Worm (Caenorhabditis elegans) whole organism, L1 larva: Measurements from ENCODE around the gene Y75B8A.34.
A peak's percentile ranks its signal among the peaks of the same experiment; 100 is the strongest.

Experiments used
- C04F5.9 ChIP-seq: sonication (generic microtip); optimal IDR thresholded peaks from 2 replicates; lab custom pipeline; 2016; ENCODE audit warnings: missing genetic modification characterization, missing compliant biosample characterization
- C16A3.4 ChIP-seq: fragments of 150-350 bp; optimal IDR thresholded peaks from 2 replicates; lab custom pipeline; 2014; ENCODE audit warnings: missing biosample characterization, missing genetic modification characterization
- F16B12.6 ChIP-seq: fragments of 150-350 bp; optimal IDR thresholded peaks from 2 replicates; lab custom pipeline; 2014; ENCODE audit warnings: missing biosample characterization, missing genetic modification characterization
- Y116A8C.19 ChIP-seq: sonication (generic microtip); optimal IDR thresholded peaks from 2 replicates; lab custom pipeline; 2016; ENCODE audit warnings: missing compliant biosample characterization, missing genetic modification characterization, borderline replicate concordance
- aha-1 ChIP-seq: fragments of 150-350 bp; optimal IDR thresholded peaks from 2 replicates; lab custom pipeline; 2014; ENCODE audit warnings: missing biosample characterization, missing genetic modification characterization
- ceh-63 ChIP-seq: fragments of 200-800 bp; sonication (Bioruptor generic); optimal IDR thresholded peaks from 2 replicates; lab custom pipeline; 2018; ENCODE audit warnings: mild to moderate bottlenecking, missing genetic modification characterization, missing compliant biosample characterization
- ceh-82 ChIP-seq, 3 experiments: fragments of 150-350 bp in 1 of 3; sonication (generic microtip) in 2 of 3; optimal IDR thresholded peaks; 2 replicates each; lab custom pipeline; 2014 to 2017; ENCODE audit warnings: missing biosample characterization in 3 of 3, missing genetic modification characterization in 3 of 3
- efl-1 ChIP-seq, 4 experiments: fragments of 150-350 bp; optimal IDR thresholded peaks in 3 of 4; peaks in 1 of 4; 1 replicate in 1 of 4; 2 replicates in 3 of 4; lab custom pipeline; 2014; ENCODE audit warnings: missing biosample characterization in 2 of 4, missing genetic modification characterization in 2 of 4, missing genetic modification reagents in 2 of 4
- efl-3 ChIP-seq: fragments of 200-800 bp; sonication (Bioruptor generic); optimal IDR thresholded peaks from 2 replicates; lab custom pipeline; 2018; ENCODE audit warnings: mild to moderate bottlenecking, missing genetic modification characterization, missing compliant biosample characterization
- egl-13 ChIP-seq: sonication (generic microtip); optimal IDR thresholded peaks from 2 replicates; lab custom pipeline; 2016; ENCODE audit warnings: missing genotype, missing genetic modification reagents, missing genetic modification characterization, missing compliant biosample characterization
- egl-27 ChIP-seq, 2 experiments: fragments of 150-350 bp in 1 of 2; sonication (generic microtip); optimal IDR thresholded peaks; 3 replicates each; lab custom pipeline; 2017 to 2018; ENCODE audit warnings: missing biosample characterization in 2 of 2, missing genetic modification characterization in 2 of 2, missing genetic modification reagents in 2 of 2
- elt-2 ChIP-seq: sonication (generic microtip); optimal IDR thresholded peaks from 2 replicates; lab custom pipeline; 2016; ENCODE audit warnings: missing genetic modification characterization, mild to moderate bottlenecking, inconsistent platforms, missing compliant biosample characterization, missing genetic modification reagents
- elt-3 ChIP-seq, 6 experiments: fragments of 150-350 bp in 1 of 6; sonication (generic microtip); optimal IDR thresholded peaks; 2 replicates each; lab custom pipeline; 2017 to 2018; ENCODE audit warnings: missing biosample characterization in 6 of 6, missing genetic modification characterization in 6 of 6, inconsistent platforms in 1 of 6
- ets-5 ChIP-seq: fragments of 200-800 bp; sonication (Bioruptor generic); IDR thresholded peaks from 2 replicates; pipeline ENCODE4 v1.3.6; 2022; ENCODE audit warnings: missing genetic modification characterization, missing compliant biosample characterization
- fkh-10 ChIP-seq: sonication (generic microtip); optimal IDR thresholded peaks from 2 replicates; lab custom pipeline; 2017; ENCODE audit warnings: missing biosample characterization, missing genetic modification reagents, missing genetic modification characterization
- fkh-4 ChIP-seq: sonication (generic microtip); optimal IDR thresholded peaks from 2 replicates; lab custom pipeline; 2016; ENCODE audit warnings: missing compliant biosample characterization, missing genetic modification characterization, borderline replicate concordance
- fkh-8 ChIP-seq: sonication (generic microtip); optimal IDR thresholded peaks from 2 replicates; lab custom pipeline; 2016; ENCODE audit warnings: mild to moderate bottlenecking, missing genetic modification characterization, missing compliant biosample characterization
- grh-1 ChIP-seq: fragments of 200-800 bp; sonication (Bioruptor generic); IDR thresholded peaks from 2 replicates; pipeline ENCODE4 v1.3.6; 2022; ENCODE audit warnings: missing genetic modification reagents, missing genetic modification characterization, missing compliant biosample characterization
- hpl-2 ChIP-seq: fragments of 150-350 bp; optimal IDR thresholded peaks from 2 replicates; lab custom pipeline; 2014; ENCODE audit warnings: missing biosample characterization, missing genetic modification reagents, missing genetic modification characterization
- irx-1 ChIP-seq: sonication (generic microtip); optimal IDR thresholded peaks from 2 replicates; lab custom pipeline; 2016; ENCODE audit warnings: missing genetic modification characterization, missing compliant biosample characterization
- lin-13 ChIP-seq: fragments of 150-350 bp; optimal IDR thresholded peaks from 2 replicates; lab custom pipeline; 2014; ENCODE audit warnings: missing biosample characterization, missing genetic modification reagents, missing genetic modification characterization
- lin-39 ChIP-seq: fragments of 150-350 bp; optimal IDR thresholded peaks from 2 replicates; lab custom pipeline; 2014; ENCODE audit warnings: missing biosample characterization, missing genetic modification reagents, missing genetic modification characterization
- lsy-2 ChIP-seq, 2 experiments: fragments of 150-350 bp; optimal IDR thresholded peaks; 2 replicates each; lab custom pipeline; 2014; ENCODE audit warnings: missing biosample characterization in 2 of 2, missing genetic modification characterization in 2 of 2
- mab-9 ChIP-seq: fragments of 200-800 bp; sonication (Bioruptor generic); IDR thresholded peaks from 2 replicates; pipeline ENCODE4 v1.3.6; 2022; ENCODE audit warnings: missing genetic modification reagents, missing genetic modification characterization, missing compliant biosample characterization
- mep-1 ChIP-seq: fragments of 150-350 bp; optimal IDR thresholded peaks from 2 replicates; lab custom pipeline; 2014; ENCODE audit warnings: missing biosample characterization, missing genetic modification characterization
- nhr-12 ChIP-seq: sonication (generic microtip); optimal IDR thresholded peaks from 2 replicates; lab custom pipeline; 2017; ENCODE audit warnings: missing biosample characterization, missing genetic modification characterization
- nhr-20 ChIP-seq: sonication (generic microtip); optimal IDR thresholded peaks from 2 replicates; lab custom pipeline; 2016; ENCODE audit warnings: mild to moderate bottlenecking, missing genetic modification characterization, missing compliant biosample characterization
- nhr-47 ChIP-seq: sonication (generic microtip); optimal IDR thresholded peaks from 2 replicates; lab custom pipeline; 2016; ENCODE audit warnings: mild to moderate bottlenecking, missing genetic modification characterization, moderate library complexity, missing compliant biosample characterization
- nhr-71 ChIP-seq: sonication (generic microtip); optimal IDR thresholded peaks from 2 replicates; lab custom pipeline; 2016; ENCODE audit warnings: mild to moderate bottlenecking, missing genetic modification characterization, moderate library complexity, missing compliant biosample characterization
- nhr-76 ChIP-seq: sonication (generic microtip); optimal IDR thresholded peaks from 2 replicates; lab custom pipeline; 2017; ENCODE audit warnings: missing biosample characterization, missing genetic modification characterization
- nhr-77 ChIP-seq: fragments of 150-350 bp; optimal IDR thresholded peaks from 2 replicates; lab custom pipeline; 2014; ENCODE audit warnings: missing biosample characterization, missing genetic modification characterization
- pag-3 ChIP-seq: sonication (generic microtip); optimal IDR thresholded peaks from 2 replicates; lab custom pipeline; 2017; ENCODE audit warnings: missing genetic modification characterization, mild to moderate bottlenecking, missing compliant biosample characterization, antibody characterized with exemption, borderline replicate concordance; ENCODE audit not compliant: insufficient read depth
- pax-3 ChIP-seq: fragments of 200-800 bp; sonication (Bioruptor generic); optimal IDR thresholded peaks from 2 replicates; lab custom pipeline; 2018; ENCODE audit warnings: mild to moderate bottlenecking, missing genetic modification characterization, moderate library complexity, missing compliant biosample characterization
- rnt-1 ChIP-seq: sonication (generic microtip); optimal IDR thresholded peaks from 2 replicates; lab custom pipeline; 2016; ENCODE audit warnings: mild to moderate bottlenecking, missing genetic modification characterization, moderate library complexity, missing compliant biosample characterization
- skn-1 ChIP-seq: fragments of 150-350 bp; optimal IDR thresholded peaks from 2 replicates; lab custom pipeline; 2014; ENCODE audit warnings: missing biosample characterization, missing genetic modification characterization
- sox-4 ChIP-seq: sonication (generic microtip); optimal IDR thresholded peaks from 2 replicates; lab custom pipeline; 2016; ENCODE audit warnings: missing genetic modification characterization, missing compliant biosample characterization
- sup-37 ChIP-seq: fragments of 200-800 bp; sonication (Bioruptor generic); optimal IDR thresholded peaks from 2 replicates; lab custom pipeline; 2018; ENCODE audit warnings: mild to moderate bottlenecking, missing genetic modification characterization, missing compliant biosample characterization
- swsn-7 ChIP-seq: sonication (generic microtip); optimal IDR thresholded peaks from 2 replicates; lab custom pipeline; 2016; ENCODE audit warnings: missing genetic modification characterization, missing compliant biosample characterization
- tbx-2 ChIP-seq: sonication (generic microtip); optimal IDR thresholded peaks from 2 replicates; lab custom pipeline; 2016; ENCODE audit warnings: missing genetic modification characterization, missing compliant biosample characterization
- unc-130 ChIP-seq: fragments of 150-350 bp; optimal IDR thresholded peaks from 2 replicates; lab custom pipeline; 2017; ENCODE audit warnings: missing biosample characterization, missing genetic modification characterization, inconsistent platforms
- unc-98 ChIP-seq: fragments of 200-800 bp; sonication (Bioruptor generic); IDR thresholded peaks from 2 replicates; pipeline ENCODE4 v1.3.6; 2022; ENCODE audit warnings: missing genetic modification characterization, missing compliant biosample characterization
- xbp-1 ChIP-seq: sonication (generic microtip); optimal IDR thresholded peaks from 2 replicates; lab custom pipeline; 2016; ENCODE audit warnings: missing genetic modification characterization, missing compliant biosample characterization
- ztf-11 ChIP-seq, 2 experiments: sonication (generic microtip); optimal IDR thresholded peaks; 2 replicates each; lab custom pipeline; 2016 to 2017; ENCODE audit warnings: missing genetic modification characterization in 2 of 2, missing biosample characterization in 1 of 2, missing compliant biosample characterization in 1 of 2
- ztf-4 ChIP-seq: fragments of 150-350 bp; optimal IDR thresholded peaks from 2 replicates; lab custom pipeline; 2014; ENCODE audit warnings: missing biosample characterization, missing genetic modification characterization

Y75B8A.34 gene

DNA sequence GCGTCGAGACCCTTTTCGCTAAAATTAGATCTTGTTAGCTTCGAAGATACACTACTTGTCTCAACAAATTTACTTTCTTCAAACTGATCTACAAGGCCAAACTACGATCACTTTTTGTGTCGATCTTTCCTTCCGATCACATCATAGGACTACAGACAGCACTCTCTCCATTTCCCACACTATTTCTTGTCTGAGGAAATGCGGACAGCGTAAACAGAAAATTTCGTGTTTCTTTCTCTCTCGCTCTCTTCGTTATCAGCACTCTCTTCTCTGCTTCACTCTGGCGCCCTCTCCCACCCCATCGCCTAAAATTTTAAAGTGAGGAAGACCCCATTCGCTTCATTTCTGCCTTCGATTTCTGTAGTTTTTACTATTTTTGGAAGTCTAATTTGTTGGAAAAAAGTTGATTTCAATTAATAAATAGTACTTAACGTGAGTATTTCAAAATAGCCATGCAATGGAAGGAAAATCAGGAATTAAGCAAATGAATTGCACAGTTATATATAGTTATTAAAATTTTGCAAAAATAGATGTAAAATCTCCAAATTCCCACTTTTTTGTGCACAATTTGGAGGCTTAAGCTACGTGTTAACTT, 23.9 kb upstream of the Y75B8A.34 start (continued):
- TF ChIP-seq irx-1 (tag; lab: Kevin White, UChicago): peak; percentile 76
- TF ChIP-seq fkh-8 (tag; lab: Kevin White, UChicago): peak; percentile 41
- no peak for TF ChIP-seq pax-3 (tag; lab: Kevin White, UChicago)
- TF ChIP-seq efl-3 (GFP tag; lab: Kevin White, UChicago): no peak
- peak; percentile 68 for TF ChIP-seq swsn-7 (tag; lab: Kevin White, UChicago)
- peak; percentile 44 for TF ChIP-seq ztf-4 (tag; lab: Kevin White, UChicago)
- peak; percentile 58 for TF ChIP-seq xbp-1 (tag; lab: Kevin White, UChicago)
- peak; percentile 75 to 82 for TF ChIP-seq lsy-2 (tag; optimal IDR thresholded peaks at IDR 0.05; lab: Kevin White, UChicago)
- TF ChIP-seq elt-3 (tag; optimal IDR thresholded peaks at IDR 0.05; lab: Kevin White, UChicago): peak in 4 of 6 experiments; percentile 20 to 66 (median 55)
- peak; percentile 44 for TF ChIP-seq C16A3.4 (tag; lab: Kevin White, UChicago)
- TF ChIP-seq egl-13: no peak
- TF ChIP-seq elt-2 (tag; lab: Kevin White, UChicago): no peak
- no peak for TF ChIP-seq lin-39
- peak; percentile 33 for TF ChIP-seq F16B12.6 (tag; lab: Kevin White, UChicago)
- no peak for TF ChIP-seq mab-9 (GFP tag; lab: Robert Waterston, UW)
- TF ChIP-seq rnt-1 (tag; lab: Kevin White, UChicago): peak; percentile 69
- peak; percentile 73 for TF ChIP-seq nhr-77
- peak; percentile 58 for TF ChIP-seq mep-1 (tag; lab: Kevin White, UChicago)
- peak; percentile 69 for TF ChIP-seq skn-1 (tag; lab: Kevin White, UChicago)
- no peak for TF ChIP-seq sup-37
- no peak for TF ChIP-seq egl-27 (tag; optimal IDR thresholded peaks at IDR 0.05; lab: Kevin White, UChicago)
- TF ChIP-seq fkh-4 (tag; lab: Kevin White, UChicago): no peak
- TF ChIP-seq tbx-2 (tag; lab: Kevin White, UChicago): peak; percentile 78
- peak; percentile 92 for TF ChIP-seq nhr-20

- TF ChIP-seq F16B12.6 (tag; lab: Kevin White, UChicago) (no peak), mep-1 (tag; lab: Kevin White, UChicago) (no peak), sox-4 (tag; lab: Kevin White, UChicago) (no peak), aha-1 (tag; lab: Kevin White, UChicago) (no peak), C04F5.9 (tag; lab: Kevin White, UChicago) (no peak), xbp-1 (tag; lab: Kevin White, UChicago) (peak; percentile 46), ets-5 (GFP tag; lab: Robert Waterston, UW) (no peak), efl-1 (optimal IDR thresholded peaks at IDR 0.05; lab: Kevin White, UChicago) (no peak), efl-1 (GFP tag; optimal IDR thresholded peaks at IDR 0.05 in 1 of 2; lab: Kevin White, UChicago) (peak in 1 of 2 experiments; percentile 18), Y116A8C.19 (tag; lab: Kevin White, UChicago) (no peak), lsy-2 (tag; optimal IDR thresholded peaks at IDR 0.05; lab: Kevin White, UChicago) (peak; percentile 39 to 45)
These were observed 14.4 kb upstream of the Y75B8A.34 start for ce11 chrIII:12344940-12345339.

DNA sequence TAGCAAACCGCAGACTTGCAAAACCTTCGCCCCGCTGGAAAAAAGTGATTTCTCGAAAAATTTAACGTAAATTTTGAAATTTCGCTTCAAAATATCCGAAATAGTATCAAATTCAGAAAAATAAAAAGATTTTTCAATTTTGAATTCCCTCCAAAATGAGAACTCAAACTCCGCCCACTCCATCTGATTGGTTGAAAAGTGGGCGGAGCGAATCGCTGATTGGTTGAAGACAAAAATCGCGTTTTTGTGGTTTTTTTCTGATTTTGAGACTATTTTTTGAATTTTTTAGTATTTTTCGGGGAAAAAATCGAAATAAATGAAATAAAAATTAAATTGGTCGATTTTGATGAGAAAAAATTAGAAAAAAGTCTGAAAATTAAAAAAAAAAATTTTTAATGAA, 10.3 kb upstream of the Y75B8A.34 start:
- TF ChIP-seq grh-1: no peak
- TF ChIP-seq ceh-63 (GFP tag; lab: Kevin White, UChicago): no peak
- no peak for TF ChIP-seq aha-1 (tag; lab: Kevin White, UChicago)
- TF ChIP-seq hpl-2 (GFP tag; lab: Kevin White, UChicago): no peak
- TF ChIP-seq pax-3 (tag; lab: Kevin White, UChicago): no peak
- TF ChIP-seq efl-1 (optimal IDR thresholded peaks at IDR 0.05; lab: Kevin White, UChicago): no peak
- peak in 1 of 2 experiments; percentile 34 for TF ChIP-seq efl-1 (GFP tag; optimal IDR thresholded peaks at IDR 0.05 in 1 of 2; lab: Kevin White, UChicago)
- no peak for TF ChIP-seq ztf-11 (tag; optimal IDR thresholded peaks at IDR 0.05; lab: Kevin White, UChicago)

DNA sequence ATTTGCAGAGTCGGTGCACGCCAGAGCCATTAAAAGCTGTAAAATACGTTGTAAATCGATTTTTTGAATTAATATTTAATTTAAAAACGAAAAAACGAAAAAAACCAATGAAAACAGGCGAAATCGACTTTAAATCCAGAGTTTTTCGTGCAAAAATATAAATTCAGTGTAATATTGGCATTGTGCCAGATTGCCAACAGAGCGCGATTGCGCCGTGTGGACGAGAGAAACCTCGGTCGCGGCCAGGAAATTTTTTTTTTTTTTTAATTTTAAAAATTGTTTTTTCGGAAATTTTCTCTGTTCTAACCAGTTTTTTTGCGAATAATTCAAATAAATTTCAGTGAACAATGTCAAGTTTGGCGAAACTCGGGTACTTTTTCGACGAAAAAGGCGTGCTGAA, 8.1 kb upstream of the Y75B8A.34 start, which contains the start of the genes pph-4.1 and Y75B8A.31:
Gene pph-4.1 (minus strand): TSS at position 36 of the 400 bp plus-strand sequence.
Gene Y75B8A.31 (plus strand): TSS at position 342 of the 400 bp plus-strand sequence.
- peak; percentile 83 for TF ChIP-seq fkh-4 (tag; lab: Kevin White, UChicago)
- peak; percentile 80 to 89 (median 88) for TF ChIP-seq ceh-82 (tag; optimal IDR thresholded peaks at IDR 0.05; lab: Kevin White, UChicago)
- TF ChIP-seq nhr-76 (tag; lab: Kevin White, UChicago): no peak
- peak; percentile 80 for TF ChIP-seq sox-4 (tag; lab: Kevin White, UChicago)
- no peak for TF ChIP-seq fkh-10 (GFP tag; lab: Kevin White, UChicago)
- TF ChIP-seq nhr-77: peak; percentile 19
- TF ChIP-seq nhr-12: no peak
- TF ChIP-seq elt-2 (tag; lab: Kevin White, UChicago): peak; percentile 44
- peak; percentile 91 for TF ChIP-seq unc-130 (tag; lab: Kevin White, UChicago)
- TF ChIP-seq nhr-47: peak; percentile 91
- no peak for TF ChIP-seq pag-3 (tag; lab: Kevin White, UChicago)
- TF ChIP-seq unc-98 (GFP tag; lab: Robert Waterston, UW): peak; percentile 85
- TF ChIP-seq lin-39: peak; percentile 69
- peak; percentile 87 for TF ChIP-seq pax-3 (tag; lab: Kevin White, UChicago)
- peak; percentile 95 for TF ChIP-seq nhr-71 (tag; lab: Kevin White, UChicago)
- peak; percentile 87 for TF ChIP-seq lin-13 (GFP tag; lab: Kevin White, UChicago)
- peak; percentile 89 for TF ChIP-seq egl-13
